Fruit fly (Drosophila melanogaster): ENCODE data around the gene RtcB.
A peak's percentile ranks its signal among the peaks of the same experiment; 100 is the strongest.

The RtcB gene

DNA sequence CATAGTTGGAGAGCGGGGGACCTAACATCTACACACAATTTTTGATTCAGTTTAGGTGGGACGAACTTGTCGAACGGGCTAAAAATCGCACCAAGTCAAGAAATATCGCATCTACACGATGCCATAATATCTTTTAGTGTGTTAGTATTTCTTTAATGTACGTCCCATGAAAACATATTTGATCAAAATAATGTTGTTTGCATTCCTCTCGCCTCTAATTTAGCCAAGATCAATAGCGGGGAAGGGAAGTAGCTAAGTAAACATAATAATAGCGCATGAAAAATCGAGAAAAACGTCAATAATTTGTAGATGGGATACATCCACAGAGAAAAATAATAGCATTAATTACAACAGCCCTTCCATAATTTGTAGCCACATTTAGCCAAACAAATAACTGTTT lies 18.5 kb upstream of the RtcB start:
- TF ChIP-seq CTCF (optimal IDR thresholded peaks at IDR 0.05) (no peak), CG8478 (optimal IDR thresholded peaks at IDR 0.05) (no peak)

dm6 chr2L:19413118-19413893 lies 17.1 kb upstream of the RtcB start:
- no peak for TF ChIP-seq CTCF (optimal IDR thresholded peaks at IDR 0.05)
- TF ChIP-seq CG8478 (optimal IDR thresholded peaks at IDR 0.05) = no peak

DNA sequence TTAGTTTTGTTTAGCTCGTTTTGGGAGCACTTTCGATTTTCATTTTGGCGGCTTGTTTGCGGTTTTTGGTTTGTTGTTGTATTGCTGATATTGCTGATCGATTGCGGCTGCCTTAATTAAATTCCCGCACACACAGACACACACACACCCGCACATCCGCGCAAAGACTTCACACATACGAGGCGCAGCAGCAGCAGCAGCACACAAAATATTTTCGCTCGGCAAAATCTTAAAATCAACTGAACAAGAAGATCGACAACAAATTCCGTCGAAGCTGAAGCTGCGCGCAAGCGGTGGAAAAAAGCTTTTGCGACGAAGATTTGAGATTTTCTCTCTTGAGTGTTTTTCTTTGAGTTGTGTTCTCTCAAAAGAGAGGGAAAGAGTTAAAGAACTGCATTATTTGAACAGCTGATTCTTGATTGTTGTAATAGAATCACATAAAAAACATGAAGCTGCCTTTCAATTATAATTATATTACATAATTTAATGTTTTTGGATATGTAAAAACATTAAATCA lies 16.2 kb upstream of the RtcB start:
- TF ChIP-seq CG8478 (optimal IDR thresholded peaks at IDR 0.05) (no peak), CTCF (optimal IDR thresholded peaks at IDR 0.05) (no peak)

- no peak for TF ChIP-seq CG8478 (optimal IDR thresholded peaks at IDR 0.05)
- TF ChIP-seq CTCF (optimal IDR thresholded peaks at IDR 0.05) = peak; percentile 73 to 86
Measured at dm6 chr2L:19415133-19415532, 15.3 kb upstream of the RtcB start.

DNA sequence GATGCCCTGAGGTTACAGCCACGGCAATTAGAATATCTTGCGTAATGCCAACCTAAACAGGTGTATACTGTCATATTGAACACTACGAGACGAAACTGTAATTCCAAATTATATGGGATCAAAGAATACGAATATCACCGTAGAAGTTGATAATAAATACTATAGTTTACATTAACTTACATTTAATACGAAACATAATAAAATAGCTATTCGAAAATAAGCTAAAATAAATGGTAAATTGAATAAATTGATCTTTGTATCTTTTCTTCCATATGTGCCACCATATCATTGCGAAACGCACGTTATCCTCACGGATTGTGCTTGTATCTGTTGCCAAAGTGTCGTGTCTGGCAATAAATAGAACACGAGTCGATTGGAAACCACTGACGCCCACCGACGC lies 14.6 kb upstream of the RtcB start:
- no peak for TF ChIP-seq CG8478 (optimal IDR thresholded peaks at IDR 0.05)
- no peak for TF ChIP-seq CTCF (optimal IDR thresholded peaks at IDR 0.05)

dm6 chr2L:19416602-19417497 lies 13.6 kb upstream of the RtcB start, which contains the start of gene Lectin-galC1:
Gene Lectin-galC1 (plus strand): TSS chr2L:19417447.
- peak; percentile 23 to 30 for TF ChIP-seq CTCF (optimal IDR thresholded peaks at IDR 0.05)
- TF ChIP-seq CG8478 (optimal IDR thresholded peaks at IDR 0.05) = no peak

- no peak for TF ChIP-seq CG8478 (optimal IDR thresholded peaks at IDR 0.05)
- TF ChIP-seq CTCF (optimal IDR thresholded peaks at IDR 0.05) = no peak
Measured at dm6 chr2L:19418017-19418416, 12.4 kb upstream of the RtcB start, which contains the start of gene lectin-37Da. Gene lectin-37Da (plus strand): TSS chr2L:19418317.

DNA sequence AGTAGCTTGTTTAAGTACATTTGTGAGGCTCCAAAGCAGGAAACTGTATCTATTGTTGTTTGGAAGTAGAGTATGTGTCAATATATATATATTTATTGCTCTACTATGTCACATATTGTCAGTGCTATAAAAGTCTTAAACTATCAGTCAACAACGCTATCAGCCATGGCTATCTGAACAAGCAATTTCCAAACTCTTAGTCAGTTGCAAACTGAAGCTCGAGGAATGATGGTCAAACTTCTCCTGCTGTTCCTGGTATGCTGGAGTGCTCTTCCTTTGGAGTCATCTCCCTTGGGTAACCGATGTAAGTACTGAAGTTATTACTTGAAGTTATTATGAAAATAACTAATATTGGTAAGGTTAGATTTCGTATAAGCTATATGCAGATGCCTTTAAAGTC lies 11.6 kb upstream of the RtcB start, which contains the start of gene lectin-37Db:
Gene lectin-37Db (plus strand): TSS at position 204 of the 400 bp plus-strand sequence.
- TF ChIP-seq CTCF (optimal IDR thresholded peaks at IDR 0.05) (no peak), CG8478 (optimal IDR thresholded peaks at IDR 0.05) (no peak)

dm6 chr2L:19421573-19421972 lies 8.9 kb upstream of the RtcB start:
- TF ChIP-seq CG8478 (optimal IDR thresholded peaks at IDR 0.05) (no peak), CTCF (optimal IDR thresholded peaks at IDR 0.05) (no peak)

- TF ChIP-seq CTCF (optimal IDR thresholded peaks at IDR 0.05) = no peak
- no peak for TF ChIP-seq CG8478 (optimal IDR thresholded peaks at IDR 0.05)
Measured at dm6 chr2L:19422642-19423041, 7.8 kb upstream of the RtcB start.

DNA sequence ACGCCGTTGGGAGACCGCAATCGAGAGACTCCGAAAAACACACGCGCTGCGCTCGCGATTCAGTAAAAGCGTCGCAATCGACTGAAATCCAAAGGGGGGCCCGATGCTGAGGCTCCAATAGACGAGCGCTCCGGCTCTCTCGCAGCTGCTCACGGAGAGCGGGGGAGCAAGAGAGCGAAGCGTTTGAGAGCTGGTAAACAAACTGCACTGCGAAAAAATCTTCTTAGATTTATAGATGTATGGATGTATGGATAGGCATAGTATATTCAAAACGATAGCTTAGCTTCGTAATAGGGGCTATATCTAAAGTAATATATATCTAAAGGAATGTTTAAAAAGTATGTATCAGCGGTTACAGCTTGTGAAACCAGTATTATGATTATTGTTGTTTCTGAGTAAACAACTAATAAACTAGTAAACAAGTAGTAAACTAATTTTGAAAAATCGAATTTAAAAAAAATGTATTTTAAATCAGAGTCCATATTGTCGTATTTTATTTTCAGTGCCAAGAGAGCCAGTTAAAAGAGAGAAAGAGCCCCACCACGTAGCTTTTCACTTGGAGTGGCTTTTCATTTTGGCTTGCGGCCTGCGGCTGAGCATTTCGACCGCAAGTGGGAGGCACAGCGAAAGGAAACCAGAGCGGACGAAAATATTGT lies 6.8 kb upstream of the RtcB start, which contains the start of the genes Alp12 and CG13085:
Gene Alp12 (plus strand): TSS at position 584 of the 656 bp plus-strand sequence.
Gene CG13085 (plus strand): TSS at position 584 of the 656 bp plus-strand sequence.
- TF ChIP-seq CTCF (optimal IDR thresholded peaks at IDR 0.05) (no peak), CG8478 (optimal IDR thresholded peaks at IDR 0.05) (no peak)

DNA sequence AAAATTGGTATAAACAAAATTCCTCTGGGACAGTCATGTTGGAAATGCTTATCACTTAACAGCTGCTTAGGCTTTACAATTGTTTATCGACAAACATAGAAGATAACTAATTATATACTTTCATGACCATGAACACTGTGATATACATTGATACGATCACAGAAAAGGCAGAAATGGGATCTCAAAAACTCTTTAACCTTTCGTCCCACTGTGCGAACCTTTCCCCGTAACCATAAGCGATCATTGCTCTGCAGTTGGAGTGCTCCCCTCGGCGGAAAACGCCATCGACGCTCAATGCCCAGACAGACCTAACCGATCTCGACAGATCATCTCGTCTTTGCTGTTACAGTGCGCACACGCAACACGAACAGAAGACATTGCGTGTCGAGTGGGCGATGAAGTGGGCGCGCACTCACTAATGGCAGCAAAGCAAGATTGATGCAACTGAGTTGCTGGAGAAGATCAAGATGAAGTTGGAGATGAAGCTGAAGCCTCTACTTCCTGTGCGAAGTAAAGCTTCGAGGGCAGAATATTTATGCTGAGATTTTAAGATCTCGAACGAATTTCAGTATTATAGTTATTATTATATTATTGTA lies 6.0 kb upstream of the RtcB start:
- TF ChIP-seq CTCF (optimal IDR thresholded peaks at IDR 0.05) (no peak), CG8478 (optimal IDR thresholded peaks at IDR 0.05) (no peak)

DNA sequence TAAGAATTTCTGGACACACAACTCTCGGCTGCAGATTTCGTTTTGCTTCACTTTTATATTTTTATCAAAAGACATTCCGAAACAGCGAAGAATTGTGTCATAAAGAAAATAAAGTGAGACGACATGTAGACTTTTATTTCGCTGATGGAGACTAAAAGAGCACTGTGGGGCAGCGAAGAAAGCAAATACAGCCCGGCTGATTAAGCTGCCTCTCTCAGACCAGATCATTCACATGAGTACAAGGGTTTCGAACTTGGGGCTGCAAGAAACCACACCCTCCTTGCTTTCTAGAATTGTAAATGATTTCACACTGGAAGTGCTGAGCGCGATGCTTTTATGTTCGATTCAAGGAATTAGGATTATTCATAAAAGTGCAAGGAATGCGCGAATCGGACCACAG lies 5.3 kb upstream of the RtcB start:
- TF ChIP-seq CG8478 (optimal IDR thresholded peaks at IDR 0.05) (no peak), CTCF (optimal IDR thresholded peaks at IDR 0.05) (peak in 1 of 2 experiments; percentile 2)

- TF ChIP-seq CTCF (optimal IDR thresholded peaks at IDR 0.05) (peak; percentile 90 to 98), CG8478 (optimal IDR thresholded peaks at IDR 0.05) (no peak)
Measured at dm6 chr2L:19425765-19426329, 4.6 kb upstream of the RtcB start.
